Fruit fly (Drosophila melanogaster) whole organism, embryonic: Measurements from ENCODE around the gene CG2865.

Experiments used
- Antp ChIP-seq: fragments of 200-800 bp; sonication (Bioruptor generic); optimal IDR thresholded peaks from 3 replicates; lab custom pipeline; 2016; ENCODE audit warnings: missing biosample characterization, missing genetic modification characterization
- Blimp-1 ChIP-seq: fragments of 200-800 bp; sonication (Bioruptor generic); optimal IDR thresholded peaks from 3 replicates; lab custom pipeline; 2018; ENCODE audit warnings: missing biosample characterization, missing genetic modification characterization, mild to moderate bottlenecking, moderate library complexity, missing genetic modification reagents
- CG10979 ChIP-seq: fragments of 200-800 bp; sonication (Bioruptor generic); optimal IDR thresholded peaks from 2 replicates; lab custom pipeline; 2018; ENCODE audit warnings: missing biosample characterization, mild to moderate bottlenecking, missing genetic modification characterization, moderate library complexity
- CG11696 ChIP-seq: fragments of 200-800 bp; sonication (Bioruptor generic); IDR thresholded peaks from 2 replicates; pipeline ENCODE4 v1.3.6; 2022; ENCODE audit warnings: missing biosample characterization, missing genetic modification characterization
- CG11723 ChIP-seq: fragments of 200-800 bp; sonication (Bioruptor generic); optimal IDR thresholded peaks from 2 replicates; lab custom pipeline; 2017; ENCODE audit warnings: missing biosample characterization, mild to moderate bottlenecking, missing genetic modification characterization
- CG12071 ChIP-seq: fragments of 200-800 bp; sonication (Bioruptor generic); optimal IDR thresholded peaks from 3 replicates; lab custom pipeline; 2018; ENCODE audit warnings: missing biosample characterization, mild to moderate bottlenecking, missing genetic modification characterization
- CG13424 ChIP-seq: fragments of 200-800 bp; sonication (Bioruptor generic); optimal IDR thresholded peaks from 2 replicates; lab custom pipeline; 2019; ENCODE audit warnings: missing biosample characterization, mild to moderate bottlenecking, missing genetic modification characterization, moderate library complexity
- CG13775 ChIP-seq: fragments of 200-800 bp; sonication (Bioruptor generic); optimal IDR thresholded peaks from 3 replicates; lab custom pipeline; 2017; ENCODE audit warnings: missing biosample characterization, mild to moderate bottlenecking, missing genetic modification characterization
- CG17186 ChIP-seq: fragments of 200-800 bp; sonication (Bioruptor generic); optimal IDR thresholded peaks from 3 replicates; lab custom pipeline; 2017; ENCODE audit warnings: missing biosample characterization, missing genetic modification reagents, missing genetic modification characterization
- CG18011 ChIP-seq: fragments of 200-800 bp; sonication (Bioruptor generic); optimal IDR thresholded peaks from 2 replicates; lab custom pipeline; 2017; ENCODE audit warnings: missing biosample characterization, missing genetic modification characterization, mild to moderate bottlenecking, moderate library complexity, missing genotype
- CG2116 ChIP-seq: fragments of 200-800 bp; sonication (Bioruptor generic); optimal IDR thresholded peaks from 3 replicates; lab custom pipeline; 2018; ENCODE audit warnings: missing biosample characterization, mild to moderate bottlenecking, missing genetic modification characterization
- CG2202 ChIP-seq: fragments of 200-800 bp; sonication (Bioruptor generic); optimal IDR thresholded peaks from 2 replicates; lab custom pipeline; 2018; ENCODE audit warnings: missing biosample characterization, mild to moderate bottlenecking, missing genetic modification characterization
- CG31388 ChIP-seq: fragments of 200-800 bp; sonication (Bioruptor generic); optimal IDR thresholded peaks from 2 replicates; lab custom pipeline; 2016; ENCODE audit warnings: missing biosample characterization, missing genetic modification characterization
- CG32767 ChIP-seq: fragments of 200-800 bp; sonication (Bioruptor generic); IDR thresholded peaks from 2 replicates; pipeline ENCODE4 v1.3.6; 2022; ENCODE audit warnings: missing biosample characterization, missing genetic modification characterization
- CG4854 ChIP-seq: fragments of 200-800 bp; sonication (Bioruptor generic); optimal IDR thresholded peaks from 2 replicates; lab custom pipeline; 2016; ENCODE audit warnings: missing biosample characterization, missing genetic modification characterization, inconsistent platforms
- CG7372 ChIP-seq: fragments of 200-800 bp; sonication (Bioruptor generic); IDR thresholded peaks from 2 replicates; pipeline ENCODE4 v1.3.6; 2022; ENCODE audit warnings: missing biosample characterization, missing genetic modification characterization
- CG8089 ChIP-seq: fragments of 200-800 bp; sonication (Bioruptor generic); optimal IDR thresholded peaks from 3 replicates; lab custom pipeline; 2016; ENCODE audit warnings: missing biosample characterization, missing genetic modification characterization
- CG9609 ChIP-seq: fragments of 200-800 bp; sonication (Bioruptor generic); optimal IDR thresholded peaks from 3 replicates; lab custom pipeline; 2016; ENCODE audit warnings: missing biosample characterization, missing genetic modification characterization
- CG9876 ChIP-seq: fragments of 200-800 bp; sonication (Bioruptor generic); optimal IDR thresholded peaks from 2 replicates; lab custom pipeline; 2016; ENCODE audit warnings: missing biosample characterization, missing genetic modification characterization
- CG9932 ChIP-seq: fragments of 200-800 bp; sonication (Bioruptor generic); IDR thresholded peaks from 2 replicates; pipeline ENCODE4 v1.3.6; 2022; ENCODE audit warnings: missing biosample characterization, missing genetic modification characterization
- CrebB ChIP-seq: fragments of 200-800 bp; sonication (Bioruptor generic); optimal IDR thresholded peaks from 3 replicates; lab custom pipeline; 2018; ENCODE audit warnings: missing biosample characterization, mild to moderate bottlenecking, missing genetic modification characterization
- Ets97D ChIP-seq: fragments of 200-800 bp; sonication (Bioruptor generic); optimal IDR thresholded peaks from 3 replicates; lab custom pipeline; 2016; ENCODE audit warnings: missing biosample characterization, missing genetic modification characterization
- H2.0 ChIP-seq: fragments of 200-800 bp; sonication (Bioruptor generic); IDR thresholded peaks from 2 replicates; pipeline ENCODE4 v1.3.6; 2022; ENCODE audit warnings: missing biosample characterization, missing genetic modification characterization
- HLH4C ChIP-seq: fragments of 200-800 bp; sonication (Bioruptor generic); IDR thresholded peaks from 3 replicates; pipeline ENCODE4 v1.3.6; 2022; ENCODE audit warnings: missing biosample characterization, missing genetic modification characterization; ENCODE audit not compliant: partially characterized antibody
- Hmr ChIP-seq: fragments of 200-800 bp; sonication (Bioruptor generic); optimal IDR thresholded peaks from 3 replicates; lab custom pipeline; 2017; ENCODE audit warnings: mild to moderate bottlenecking, missing biosample characterization, missing genetic modification reagents, missing genetic modification characterization
- Hmx ChIP-seq: fragments of 200-800 bp; sonication (Bioruptor generic); optimal IDR thresholded peaks from 2 replicates; lab custom pipeline; 2016; ENCODE audit warnings: missing biosample characterization, missing genetic modification characterization
- Lhr ChIP-seq: fragments of 200-800 bp; sonication (Bioruptor generic); optimal IDR thresholded peaks from 3 replicates; lab custom pipeline; 2017; ENCODE audit warnings: mild to moderate bottlenecking, missing biosample characterization, missing genetic modification reagents, missing genetic modification characterization
- Nf-YA ChIP-seq: fragments of 200-800 bp; sonication (Bioruptor generic); IDR thresholded peaks from 2 replicates; pipeline ENCODE4 v1.3.6; 2022; ENCODE audit warnings: missing biosample characterization, missing genetic modification characterization
- Six4 ChIP-seq: fragments of 200-800 bp; sonication (Bioruptor generic); optimal IDR thresholded peaks from 2 replicates; lab custom pipeline; 2016; ENCODE audit warnings: missing biosample characterization, missing genetic modification characterization
- Sry-δ ChIP-seq: fragments of 200-800 bp; sonication (Bioruptor generic); optimal IDR thresholded peaks from 2 replicates; lab custom pipeline; 2016; ENCODE audit warnings: missing biosample characterization, missing genetic modification characterization
- Tbp ChIP-seq: fragments of >200 bp; optimal IDR thresholded peaks from 2 replicates; lab custom pipeline; 2018; ENCODE audit warnings: missing biosample characterization, missing genetic modification characterization
- Xbp1 ChIP-seq: fragments of 200-800 bp; sonication (Bioruptor generic); optimal IDR thresholded peaks from 3 replicates; lab custom pipeline; 2016; ENCODE audit warnings: missing biosample characterization, mild to moderate bottlenecking, missing genetic modification characterization
- ase ChIP-seq: fragments of 200-800 bp; sonication (Bioruptor generic); IDR thresholded peaks from 3 replicates; pipeline ENCODE4 v1.3.6; 2022; ENCODE audit warnings: missing biosample characterization, missing genetic modification characterization
- bab2 ChIP-seq: fragments of 200-800 bp; sonication (Bioruptor generic); optimal IDR thresholded peaks from 2 replicates; lab custom pipeline; 2016; ENCODE audit warnings: missing biosample characterization, missing genetic modification characterization
- bbx ChIP-seq: fragments of 200-800 bp; sonication (Bioruptor generic); IDR thresholded peaks from 2 replicates; pipeline ENCODE4 v1.3.6; 2022; ENCODE audit warnings: missing biosample characterization, missing genetic modification characterization; ENCODE audit not compliant: partially characterized antibody
- chm ChIP-seq: fragments of 200-800 bp; sonication (Bioruptor generic); IDR thresholded peaks from 2 replicates; pipeline ENCODE4 v1.3.6; 2022; ENCODE audit warnings: missing biosample characterization, missing genetic modification characterization
- crp ChIP-seq, 2 experiments: fragments of 200-800 bp; sonication (Bioruptor generic); optimal IDR thresholded peaks; 2 replicates in 1 of 2; 3 replicates in 1 of 2; lab custom pipeline; 2017; ENCODE audit warnings: missing biosample characterization in 2 of 2, missing genetic modification characterization in 2 of 2, mild to moderate bottlenecking in 1 of 2, moderate library complexity in 1 of 2
- exex ChIP-seq: fragments of 200-800 bp; sonication (Bioruptor generic); optimal IDR thresholded peaks from 4 replicates; lab custom pipeline; 2018; ENCODE audit warnings: missing biosample characterization, mild to moderate bottlenecking, missing genetic modification characterization, moderate library complexity
- her ChIP-seq: fragments of 200-800 bp; sonication (Bioruptor generic); optimal IDR thresholded peaks from 2 replicates; lab custom pipeline; 2016; ENCODE audit warnings: missing biosample characterization, missing genetic modification characterization
- ind ChIP-seq: fragments of 200-800 bp; sonication (Bioruptor generic); optimal IDR thresholded peaks from 3 replicates; lab custom pipeline; 2016; ENCODE audit warnings: missing biosample characterization, missing genetic modification characterization
- inv ChIP-seq: fragments of 200-800 bp; sonication (Bioruptor generic); IDR thresholded peaks from 2 replicates; pipeline ENCODE4 v1.3.6; 2022; ENCODE audit warnings: missing biosample characterization, missing genetic modification characterization; ENCODE audit not compliant: partially characterized antibody
- mirr ChIP-seq: fragments of 200-800 bp; sonication (Bioruptor generic); optimal IDR thresholded peaks from 3 replicates; lab custom pipeline; 2018; ENCODE audit warnings: missing biosample characterization, mild to moderate bottlenecking, missing genetic modification characterization
- org-1 ChIP-seq: fragments of 200-800 bp; sonication (Bioruptor generic); optimal IDR thresholded peaks from 2 replicates; lab custom pipeline; 2017; ENCODE audit warnings: missing biosample characterization, missing genetic modification characterization
- pzg ChIP-seq: fragments of 200-800 bp; sonication (Bioruptor generic); optimal IDR thresholded peaks from 3 replicates; lab custom pipeline; 2018; ENCODE audit warnings: missing biosample characterization, mild to moderate bottlenecking, missing genetic modification characterization, moderate library complexity
- sr ChIP-seq: fragments of 200-800 bp; sonication (Bioruptor generic); IDR thresholded peaks from 3 replicates; pipeline ENCODE4 v1.3.6; 2022; ENCODE audit warnings: missing biosample characterization, missing genetic modification characterization
- stwl ChIP-seq: fragments of 200-800 bp; sonication (Bioruptor generic); optimal IDR thresholded peaks from 3 replicates; lab custom pipeline; 2018; ENCODE audit warnings: missing biosample characterization, mild to moderate bottlenecking, missing genetic modification characterization, moderate library complexity
- tap ChIP-seq: fragments of 200-800 bp; optimal IDR thresholded peaks from 3 replicates; lab custom pipeline; 2019; ENCODE audit warnings: missing biosample characterization, mild to moderate bottlenecking, missing genetic modification characterization, moderate library complexity
- toy ChIP-seq: fragments of 200-800 bp; sonication (Bioruptor generic); IDR thresholded peaks from 2 replicates; pipeline ENCODE4 v1.3.6; 2022; ENCODE audit warnings: missing biosample characterization, missing genetic modification characterization
- tup ChIP-seq: fragments of 200-800 bp; sonication (Bioruptor generic); optimal IDR thresholded peaks from 2 replicates; lab custom pipeline; 2016; ENCODE audit warnings: missing biosample characterization, mild to moderate bottlenecking, missing genetic modification characterization, moderate library complexity

Gene CG2865

dm6 chrX:2298708-2299370, 5.6 kb upstream of the CG2865 start (continued):
- no peak for TF ChIP-seq inv
- peak; percentile 45 for TF ChIP-seq stwl (tag; lab: Kevin White, UChicago)
- peak; percentile 11 for TF ChIP-seq CG31388 (GFP tag; lab: Kevin White, UChicago)
- peak; percentile 85 for TF ChIP-seq H2.0 (GFP tag; lab: Robert Waterston, UW)
- TF ChIP-seq CG11696: peak; percentile 26; the same call in 1 of the 2 replicates
- TF ChIP-seq CrebB (tag; lab: Kevin White, UChicago): peak; percentile 73
- peak; percentile 80 for TF ChIP-seq Xbp1 (GFP tag; lab: Kevin White, UChicago)
- peak; percentile 86 for TF ChIP-seq Blimp-1 (GFP tag; lab: Kevin White, UChicago)
- TF ChIP-seq Antp (GFP tag; lab: Kevin White, UChicago): peak; percentile 79
- TF ChIP-seq bbx (GFP tag; lab: Robert Waterston, UW): no peak
- peak; percentile 78 for TF ChIP-seq CG12071 (GFP tag; lab: Kevin White, UChicago)
- peak; percentile 34 for TF ChIP-seq Sry-δ
- TF ChIP-seq HLH4C (GFP tag; lab: Robert Waterston, UW): no peak
- peak; percentile 54 for TF ChIP-seq tup (GFP tag; lab: Kevin White, UChicago)
- TF ChIP-seq ind (GFP tag; lab: Kevin White, UChicago): peak; percentile 65
- peak; percentile 97 for TF ChIP-seq chm (GFP tag; lab: Robert Waterston, UW)
- peak; percentile 49 for TF ChIP-seq Lhr (GFP tag; lab: Kevin White, UChicago)
- peak; percentile 76 for TF ChIP-seq Six4 (GFP tag; lab: Kevin White, UChicago)
- peak; percentile 70 for TF ChIP-seq bab2
- TF ChIP-seq mirr (GFP tag; lab: Kevin White, UChicago): no peak
- peak; percentile 70; the same call in 2 of the 3 replicates for TF ChIP-seq sr (GFP tag; lab: Robert Waterston, UW)
- no peak for TF ChIP-seq Tbp (GFP tag; lab: Kevin White, UChicago)
- no peak for TF ChIP-seq toy (GFP tag; lab: Robert Waterston, UW)
- peak; percentile 38 for TF ChIP-seq CG4854 (GFP tag; lab: Kevin White, UChicago)
- peak; percentile 28 for TF ChIP-seq CG2116 (GFP tag; lab: Kevin White, UChicago)
- peak; percentile 72 for TF ChIP-seq CG11723 (GFP tag; lab: Kevin White, UChicago)
- TF ChIP-seq CG2202 (tag; lab: Kevin White, UChicago): peak; percentile 87
- TF ChIP-seq Hmx (GFP tag; lab: Kevin White, UChicago): no peak
- TF ChIP-seq CG8089 (GFP tag; lab: Kevin White, UChicago): peak; percentile 82
- TF ChIP-seq pzg (GFP tag; lab: Kevin White, UChicago): no peak
- peak; percentile 70 for TF ChIP-seq CG13775 (GFP tag; lab: Kevin White, UChicago)
- peak; percentile 40 for TF ChIP-seq CG9876 (GFP tag; lab: Kevin White, UChicago)
- peak; percentile 36 for TF ChIP-seq Ets97D (GFP tag; lab: Kevin White, UChicago)
- peak; percentile 47; the same call in 1 of the 2 replicates for TF ChIP-seq CG7372 (GFP tag; lab: Robert Waterston, UW)
- peak; percentile 81 for TF ChIP-seq her (GFP tag; lab: Kevin White, UChicago)
- TF ChIP-seq CG10979 (tag; lab: Kevin White, UChicago): peak; percentile 90
- peak; percentile 16 for TF ChIP-seq CG18011 (GFP tag; lab: Kevin White, UChicago)
- TF ChIP-seq ase (GFP tag; lab: Robert Waterston, UW): peak; percentile 84
- peak; percentile 27 for TF ChIP-seq Hmr (GFP tag; lab: Kevin White, UChicago)
- peak; percentile 80 for TF ChIP-seq CG13424 (tag; lab: Kevin White, UChicago)
- TF ChIP-seq exex (tag; lab: Kevin White, UChicago): no peak
- TF ChIP-seq CG17186 (GFP tag; lab: Kevin White, UChicago): peak; percentile 68
- peak; percentile 80 for TF ChIP-seq org-1 (GFP tag; lab: Kevin White, UChicago)
- peak; percentile 58 for TF ChIP-seq CG9609 (GFP tag; lab: Kevin White, UChicago)
- peak in 1 of 2 experiments; percentile 26 for TF ChIP-seq crp (GFP tag; optimal IDR thresholded peaks at IDR 0.05; lab: Kevin White, UChicago)
- no peak for TF ChIP-seq CG9932
- TF ChIP-seq Nf-YA (GFP tag; lab: Robert Waterston, UW): peak; percentile 66
- TF ChIP-seq CG32767: peak; percentile 83
- peak; percentile 84 for TF ChIP-seq tap (tag; lab: Kevin White, UChicago)
